Worm (Caenorhabditis elegans): ENCODE data around the gene F13B12.7.

- TF ChIP-seq him-1 (tag; optimal IDR thresholded peaks at IDR 0.05) (no peak), dao-5 (tag; optimal IDR thresholded peaks at IDR 0.05) (no peak), W03F9.2 (tag; optimal IDR thresholded peaks at IDR 0.05) (no peak)
These were observed 23.7 kb downstream of the F13B12.7 start for ce11 chrIV:10467347-10467746.
